Fruit fly (Drosophila melanogaster) whole organism, prepupa: ENCODE results near the gene CG3345.

ENCODE experiments used
- CG11762 ChIP-seq: fragments of 200-800 bp; sonication (Bioruptor generic); optimal IDR thresholded peaks from 3 replicates; lab custom pipeline; 2016; ENCODE audit warnings: missing biosample characterization, missing genetic modification characterization; ENCODE audit not compliant: insufficient read depth
- CG11902 ChIP-seq: fragments of 200-800 bp; sonication (Bioruptor generic); optimal IDR thresholded peaks from 3 replicates; lab custom pipeline; 2016; ENCODE audit warnings: missing biosample characterization, missing genetic modification characterization
- CG7368 ChIP-seq: fragments of 200-800 bp; sonication (Bioruptor generic); optimal IDR thresholded peaks from 3 replicates; lab custom pipeline; 2016; ENCODE audit warnings: missing biosample characterization, missing genetic modification characterization
- OdsH ChIP-seq: fragments of 200-800 bp; sonication (Bioruptor generic); optimal IDR thresholded peaks from 3 replicates; lab custom pipeline; 2016; ENCODE audit warnings: missing biosample characterization, missing genetic modification characterization
- Sox15 ChIP-seq: fragments of 200-800 bp; sonication (Bioruptor generic); optimal IDR thresholded peaks from 3 replicates; lab custom pipeline; 2016; ENCODE audit warnings: missing biosample characterization, missing genetic modification characterization
- eg ChIP-seq: fragments of 200-800 bp; sonication (Bioruptor generic); IDR thresholded peaks from 3 replicates; pipeline ENCODE4 v1.3.6; 2022; ENCODE audit warnings: missing biosample characterization, missing genetic modification characterization
- pdm3 ChIP-seq: fragments of 200-800 bp; sonication (Bioruptor generic); optimal IDR thresholded peaks from 3 replicates; lab custom pipeline; 2016; ENCODE audit warnings: missing biosample characterization, missing genetic modification characterization
- ss ChIP-seq, 2 experiments: fragments of 200-800 bp; sonication (Bioruptor generic); optimal IDR thresholded peaks; 2 replicates in 1 of 2; 3 replicates in 1 of 2; lab custom pipeline; 2017 to 2018; ENCODE audit warnings: mild to moderate bottlenecking in 2 of 2, missing biosample characterization in 2 of 2, missing genetic modification characterization in 2 of 2, moderate library complexity in 1 of 2

dm6 chr2L:221939-222489 lies 46.9 kb upstream of the CG3345 start:
- TF ChIP-seq pdm3 (GFP tag; lab: Kevin White, UChicago), result no peak
- TF ChIP-seq ss (GFP tag; optimal IDR thresholded peaks at IDR 0.05; lab: Kevin White, UChicago), result peak in 1 of 2 experiments; percentile 45
- no peak for TF ChIP-seq CG11762 (GFP tag; lab: Kevin White, UChicago)
- TF ChIP-seq CG7368 (GFP tag; lab: Kevin White, UChicago), result no peak
- TF ChIP-seq Sox15 (GFP tag; lab: Kevin White, UChicago), result no peak
- no peak for TF ChIP-seq OdsH (GFP tag; lab: Kevin White, UChicago)
- no peak for TF ChIP-seq CG11902 (GFP tag; lab: Kevin White, UChicago)
- peak; percentile 39; the same call in 1 of the 3 replicates for TF ChIP-seq eg (GFP tag; lab: Robert Waterston, UW)
